Fruit fly (Drosophila melanogaster) whole organism, embryonic: ENCODE measurements around the gene Cdc37.

Experiments
- CG12071 ChIP-seq: fragments of 200-800 bp; sonication (Bioruptor generic); optimal IDR thresholded peaks from 3 replicates; lab custom pipeline; 2018; ENCODE audit warnings: missing biosample characterization, mild to moderate bottlenecking, missing genetic modification characterization
- D ChIP-seq, 2 experiments: fragments of 200-800 bp in 1 of 2; fragments of >200 bp in 1 of 2; sonication (Bioruptor generic) in 1 of 2; optimal IDR thresholded peaks; 2 replicates in 1 of 2; 3 replicates in 1 of 2; lab custom pipeline; 2017; ENCODE audit warnings: mild to moderate bottlenecking in 1 of 2, missing biosample characterization in 1 of 2, missing genetic modification characterization in 1 of 2, missing genetic modification reagents in 1 of 2
- Doc3 ChIP-seq: fragments of 200-800 bp; sonication (Bioruptor generic); IDR thresholded peaks from 3 replicates; pipeline ENCODE4 v1.3.6; 2022; ENCODE audit warnings: missing biosample characterization, missing genetic modification characterization; ENCODE audit not compliant: partially characterized antibody
- Sin3A ChIP-seq: fragments of >200 bp; optimal IDR thresholded peaks from 2 replicates; lab custom pipeline; 2018
- crol ChIP-seq: fragments of 200-800 bp; sonication (Bioruptor generic); IDR thresholded peaks from 2 replicates; pipeline ENCODE4 v1.3.6; 2022; ENCODE audit warnings: missing biosample characterization, missing genetic modification characterization
- fd64A ChIP-seq: fragments of 200-800 bp; sonication (Bioruptor generic); optimal IDR thresholded peaks from 3 replicates; lab custom pipeline; 2018; ENCODE audit warnings: missing biosample characterization, mild to moderate bottlenecking, missing genetic modification characterization
- hbn ChIP-seq: fragments of 200-800 bp; sonication (Bioruptor generic); IDR thresholded peaks from 2 replicates; pipeline ENCODE4 v1.3.6; 2022; ENCODE audit warnings: missing biosample characterization, missing genetic modification characterization; ENCODE audit not compliant: partially characterized antibody
- tll ChIP-seq, 2 experiments: fragments of 200-800 bp in 1 of 2; fragments of >200 bp in 1 of 2; sonication (Bioruptor generic) in 1 of 2; optimal IDR thresholded peaks; 2 replicates each; lab custom pipeline; 2017 to 2019; ENCODE audit warnings: missing biosample characterization in 2 of 2, missing genetic modification characterization in 2 of 2, mild to moderate bottlenecking in 1 of 2, moderate library complexity in 1 of 2
- zen2 ChIP-seq: fragments of 200-800 bp; sonication (Bioruptor generic); IDR thresholded peaks from 3 replicates; pipeline ENCODE4 v1.3.6; 2022; ENCODE audit warnings: missing biosample characterization, missing genetic modification characterization; ENCODE audit not compliant: partially characterized antibody

DNA sequence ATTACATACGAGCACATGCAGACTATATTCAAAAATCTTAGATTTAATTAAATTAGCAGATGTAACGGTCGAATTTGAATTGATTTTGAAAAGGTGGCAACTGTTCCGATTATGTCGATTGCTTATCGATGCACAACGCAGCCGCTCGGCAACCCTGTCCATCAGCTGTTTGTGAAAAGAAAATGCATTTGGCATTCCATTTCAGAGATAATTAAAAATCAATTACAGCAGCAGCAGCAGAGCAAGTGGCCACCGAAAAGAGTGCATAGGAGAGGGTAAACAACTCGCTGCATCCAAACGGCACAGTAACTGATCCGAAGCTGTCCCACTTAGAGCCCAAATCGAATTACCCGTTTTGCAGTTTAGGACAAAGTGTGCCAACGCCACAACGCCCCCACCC, 3.5 kb downstream of the Cdc37 start, which contains the start of gene Patj:
- TF ChIP-seq hbn (peak; percentile 37; the same call in 1 of the 2 replicates), crol (GFP tag; lab: Robert Waterston, UW) (no peak), Doc3 (no peak), zen2 (peak; percentile 7; the same call in 1 of the 3 replicates), fd64A (GFP tag; lab: Kevin White, UChicago) (no peak), tll (GFP tag; optimal IDR thresholded peaks at IDR 0.05; lab: Kevin White, UChicago) (no peak), D (optimal IDR thresholded peaks at IDR 0.05; lab: Kevin White, UChicago) (no peak), D (GFP tag; optimal IDR thresholded peaks at IDR 0.05; lab: Kevin White, UChicago) (no peak), Sin3A (lab: Kevin White, UChicago) (peak; percentile 32), CG12071 (GFP tag; lab: Kevin White, UChicago) (no peak)
